Worm (Caenorhabditis elegans) whole organism, mixed stage, embryonic: ENCODE measurements around the gene tsn-1.

Experiments
- blmp-1 ChIP-seq: fragments of 150-350 bp; optimal IDR thresholded peaks from 2 replicates; lab custom pipeline; 2014; ENCODE audit warnings: missing biosample characterization, missing genetic modification characterization
- ces-1 ChIP-seq: fragments of 150-350 bp; optimal IDR thresholded peaks from 2 replicates; lab custom pipeline; 2014; ENCODE audit warnings: missing biosample characterization, missing genetic modification reagents, missing genetic modification characterization
- lsy-2 ChIP-seq: fragments of 150-350 bp; optimal IDR thresholded peaks from 2 replicates; lab custom pipeline; 2014; ENCODE audit warnings: missing biosample characterization, missing genetic modification characterization
- mab-5 ChIP-seq: fragments of 150-350 bp; optimal IDR thresholded peaks from 2 replicates; lab custom pipeline; 2014; ENCODE audit warnings: missing biosample characterization, missing genetic modification characterization
- mls-2 ChIP-seq: sonication (generic microtip); optimal IDR thresholded peaks from 2 replicates; lab custom pipeline; 2016; ENCODE audit warnings: mild to moderate bottlenecking, missing genetic modification characterization, moderate library complexity, missing compliant biosample characterization
- nhr-28 ChIP-seq: fragments of 150-350 bp; optimal IDR thresholded peaks from 2 replicates; lab custom pipeline; 2014; ENCODE audit warnings: missing biosample characterization, missing genetic modification characterization
- nhr-76 ChIP-seq: sonication (generic microtip); optimal IDR thresholded peaks from 2 replicates; lab custom pipeline; 2017; ENCODE audit warnings: missing biosample characterization, missing genetic modification characterization
- snpc-4 ChIP-seq: fragments of 150-350 bp; optimal IDR thresholded peaks from 2 replicates; lab custom pipeline; 2014; ENCODE audit warnings: missing biosample characterization, missing genetic modification characterization
- sptf-1 ChIP-seq: sonication (generic microtip); optimal IDR thresholded peaks from 2 replicates; lab custom pipeline; 2017; ENCODE audit warnings: mild to moderate bottlenecking, missing genetic modification characterization, moderate library complexity, missing compliant biosample characterization
- unc-62 ChIP-seq: fragments of 150-350 bp; optimal IDR thresholded peaks from 2 replicates; lab custom pipeline; 2014; ENCODE audit warnings: missing biosample characterization, missing genetic modification reagents, missing genetic modification characterization
- zip-8 ChIP-seq: fragments of 150-350 bp; optimal IDR thresholded peaks from 2 replicates; lab custom pipeline; 2014; ENCODE audit warnings: missing biosample characterization, missing genetic modification characterization
- ztf-11 ChIP-seq: fragments of 150-350 bp; optimal IDR thresholded peaks from 2 replicates; lab custom pipeline; 2014; ENCODE audit warnings: missing biosample characterization, missing genetic modification characterization

- no peak for TF ChIP-seq blmp-1 (tag; lab: Kevin White, UChicago)
- no peak for TF ChIP-seq ztf-11 (tag; lab: Kevin White, UChicago)
- no peak for TF ChIP-seq unc-62 (GFP tag; lab: Kevin White, UChicago)
- TF ChIP-seq nhr-28 (tag; lab: Kevin White, UChicago), result no peak
- no peak for TF ChIP-seq sptf-1 (tag; lab: Kevin White, UChicago)
- TF ChIP-seq ces-1 (GFP tag; lab: Kevin White, UChicago), result no peak
- TF ChIP-seq mab-5, result no peak
- TF ChIP-seq zip-8 (tag; lab: Kevin White, UChicago), result no peak
- no peak for TF ChIP-seq lsy-2 (tag; lab: Kevin White, UChicago)
- no peak for TF ChIP-seq snpc-4
- TF ChIP-seq nhr-76 (tag; lab: Kevin White, UChicago), result no peak
- no peak for TF ChIP-seq mls-2 (tag; lab: Kevin White, UChicago)
Measured at ce11 chrII:4758462-4758861, 51.8 kb downstream of the tsn-1 start, which contains the start of gene F26G1.3.
